Worm (Caenorhabditis elegans) whole organism, L1 larva: ENCODE data around the gene srv-1.

Experiments used
- aha-1 ChIP-seq: fragments of 150-350 bp; optimal IDR thresholded peaks from 2 replicates; lab custom pipeline; 2014; ENCODE audit warnings: missing biosample characterization, missing genetic modification characterization
- aly-2 ChIP-seq: fragments of 150-350 bp; optimal IDR thresholded peaks from 2 replicates; lab custom pipeline; 2014; ENCODE audit warnings: missing biosample characterization, missing genetic modification characterization
- ceh-90 ChIP-seq: sonication (generic microtip); optimal IDR thresholded peaks from 2 replicates; lab custom pipeline; 2016; ENCODE audit warnings: missing genetic modification characterization, missing compliant biosample characterization
- fkh-4 ChIP-seq: sonication (generic microtip); optimal IDR thresholded peaks from 2 replicates; lab custom pipeline; 2016; ENCODE audit warnings: missing compliant biosample characterization, missing genetic modification characterization, borderline replicate concordance
- isw-1 ChIP-seq: fragments of 200-800 bp; sonication (Bioruptor generic); IDR thresholded peaks from 2 replicates; pipeline ENCODE4 v1.3.6; 2022; ENCODE audit warnings: missing genetic modification characterization, missing compliant biosample characterization
- lin-35 ChIP-seq, 2 experiments: fragments of 150-350 bp; optimal IDR thresholded peaks; 2 replicates each; lab custom pipeline; 2014; ENCODE audit warnings: missing biosample characterization in 2 of 2, missing genetic modification characterization in 2 of 2, missing genetic modification reagents in 2 of 2
- lin-39 ChIP-seq: fragments of 150-350 bp; optimal IDR thresholded peaks from 2 replicates; lab custom pipeline; 2014; ENCODE audit warnings: missing biosample characterization, missing genetic modification reagents, missing genetic modification characterization
- nhr-90 ChIP-seq: sonication (generic microtip); optimal IDR thresholded peaks from 2 replicates; lab custom pipeline; 2016; ENCODE audit warnings: mild to moderate bottlenecking, missing genetic modification characterization, missing compliant biosample characterization; ENCODE audit not compliant: poor library complexity
- sptf-1 ChIP-seq: fragments of 150-350 bp; optimal IDR thresholded peaks from 2 replicates; lab custom pipeline; 2014; ENCODE audit warnings: missing biosample characterization, missing genetic modification characterization

srv-1 gene

ce11 chrIII:6898518-6898917, 48.3 kb downstream of the srv-1 start (continued):
- TF ChIP-seq ceh-90 (tag; lab: Kevin White, UChicago) (no peak), sptf-1 (no peak), isw-1 (GFP tag; lab: Robert Waterston, UW) (no peak), nhr-90 (tag; lab: Kevin White, UChicago) (peak; percentile 44)

DNA sequence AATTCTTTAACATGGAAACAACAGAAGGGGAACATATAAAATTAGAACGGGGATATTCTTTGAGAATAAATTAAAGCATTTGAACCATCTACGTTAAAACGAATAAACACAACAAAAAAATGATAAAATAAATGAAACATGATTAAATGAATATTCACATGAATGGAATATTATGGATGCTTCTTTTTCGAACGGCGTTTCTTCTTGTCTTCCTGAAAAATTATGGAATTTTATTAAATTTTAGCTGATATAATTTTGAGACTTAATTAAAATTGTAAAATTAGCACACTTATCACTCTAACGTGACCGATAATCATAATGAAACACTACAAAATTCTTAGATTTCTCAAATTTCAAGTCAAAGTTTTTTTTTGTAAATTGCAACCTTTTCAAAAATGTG, 50.4 kb downstream of the srv-1 start:
- TF ChIP-seq lin-39: peak; percentile 26
- TF ChIP-seq aha-1 (tag; lab: Kevin White, UChicago): no peak
- no peak for TF ChIP-seq fkh-4 (tag; lab: Kevin White, UChicago)
- no peak for TF ChIP-seq lin-35 (GFP tag; optimal IDR thresholded peaks at IDR 0.05; lab: Kevin White, UChicago)
- TF ChIP-seq aly-2 (tag; lab: Kevin White, UChicago): peak; percentile 51
